Fruit fly (Drosophila melanogaster): ENCODE results near the gene CG13116.

CG13116 gene

DNA sequence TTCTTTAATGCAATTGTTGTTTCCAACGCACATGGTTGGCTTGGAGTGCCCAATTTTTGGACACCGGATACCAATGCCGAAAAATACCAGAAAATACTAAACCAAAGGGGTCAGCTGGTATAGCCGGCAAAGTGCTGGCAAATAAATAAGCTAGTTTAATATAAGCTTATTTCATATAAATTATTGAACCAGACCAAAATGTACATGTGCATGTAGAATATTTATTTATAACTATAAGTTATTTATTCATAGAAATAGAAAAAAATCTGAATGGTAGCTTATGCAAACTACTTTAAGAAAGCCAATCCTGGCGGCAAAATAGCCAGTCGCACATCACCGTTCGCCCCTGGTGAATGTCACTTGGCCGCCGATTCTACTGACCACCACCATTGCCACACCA, 29.3 kb upstream of the CG13116 start, which contains the start of gene pelo (continued):
- TF ChIP-seq CG16863 (GFP tag; optimal IDR thresholded peaks at IDR 0.05) (no peak), H15 (GFP tag; IDR thresholded peaks at IDR 0.05) (0 out of 3 replicates have a peak, but pooled peaks have one; percentile 43), Taf1 (GFP tag; IDR thresholded peaks at IDR 0.05) (no peak), fd3F (GFP tag; optimal IDR thresholded peaks at IDR 0.05) (peak; percentile 41), Max (GFP tag; optimal IDR thresholded peaks at IDR 0.05) (peak; percentile 88), Dbx (GFP tag; IDR thresholded peaks at IDR 0.05) (peak; percentile 59; the same call in 1 of the 3 replicates), CG9932 (GFP tag; IDR thresholded peaks at IDR 0.05) (peak; percentile 62), zen (tag; optimal IDR thresholded peaks at IDR 0.05) (peak; percentile 43), BtbVII (GFP tag; optimal IDR thresholded peaks at IDR 0.05) (peak; percentile 34), CG18011 (GFP tag; optimal IDR thresholded peaks at IDR 0.05) (peak; percentile 22), HHEX (GFP tag; optimal IDR thresholded peaks at IDR 0.05) (peak; percentile 66), Myb (GFP tag; optimal IDR thresholded peaks at IDR 0.05) (no peak), CG12942 (GFP tag; optimal IDR thresholded peaks at IDR 0.05) (peak; percentile 41), HLHmδ (GFP tag; optimal IDR thresholded peaks at IDR 0.05) (no peak), CG4707 (GFP tag; optimal IDR thresholded peaks at IDR 0.05) (no peak), PHDP (tag; optimal IDR thresholded peaks at IDR 0.05) (peak; percentile 68), CG4854 (GFP tag; optimal IDR thresholded peaks at IDR 0.05) (peak; percentile 42), CG6254 (GFP tag; optimal IDR thresholded peaks at IDR 0.05) (peak; percentile 43), CG17361 (GFP tag; IDR thresholded peaks at IDR 0.05) (peak; percentile 70; the same call in 2 of the 3 replicates), nom (GFP tag; optimal IDR thresholded peaks at IDR 0.05) (peak; percentile 34), seq (GFP tag; IDR thresholded peaks at IDR 0.05) (peak; percentile 48; the same call in 1 of the 2 replicates), Ada2b (GFP tag; IDR thresholded peaks at IDR 0.05) (peak; percentile 29; the same call in 1 of the 2 replicates), CG1602 (GFP tag; optimal IDR thresholded peaks at IDR 0.05) (peak; percentile 54), CG5245 (GFP tag; optimal IDR thresholded peaks at IDR 0.05) (peak; percentile 20), CG6175 (GFP tag; IDR thresholded peaks at IDR 0.05) (no peak), CG11504 (tag; optimal IDR thresholded peaks at IDR 0.05) (peak; percentile 68), unpg (GFP tag; optimal IDR thresholded peaks at IDR 0.05) (peak; percentile 71), kay (GFP tag; optimal IDR thresholded peaks at IDR 0.05) (peak; percentile 20), crol (GFP tag; IDR thresholded peaks at IDR 0.05) (no peak), run (tag; optimal IDR thresholded peaks at IDR 0.05) (peak; percentile 26), gcm2 (GFP tag; optimal IDR thresholded peaks at IDR 0.05) (no peak), CG12071 (GFP tag; optimal IDR thresholded peaks at IDR 0.05) (no peak), ase (GFP tag; IDR thresholded peaks at IDR 0.05) (peak; percentile 33; the same call in 1 of the 3 replicates), twi (tag; optimal IDR thresholded peaks at IDR 0.05) (peak; percentile 57), CG12744 (GFP tag; optimal IDR thresholded peaks at IDR 0.05) (no peak), Dad (GFP tag; optimal IDR thresholded peaks at IDR 0.05) (no peak), klu (GFP tag; IDR thresholded peaks at IDR 0.05) (peak; percentile 43; the same call in 1 of the 2 replicates), CG8765 (GFP tag; IDR thresholded peaks at IDR 0.05) (peak; percentile 45; the same call in 1 of the 2 replicates), crc (GFP tag; optimal IDR thresholded peaks at IDR 0.05) (no peak), CG9727 (GFP tag; optimal IDR thresholded peaks at IDR 0.05) (peak; percentile 63), CG33557 (GFP tag; optimal IDR thresholded peaks at IDR 0.05) (peak; percentile 31), CG8944 (GFP tag; optimal IDR thresholded peaks at IDR 0.05) (no peak), az2 (GFP tag; optimal IDR thresholded peaks at IDR 0.05) (peak; percentile 59), CG18764 (GFP tag; optimal IDR thresholded peaks at IDR 0.05) (peak; percentile 36), CG7556 (GFP tag; optimal IDR thresholded peaks at IDR 0.05) (peak; percentile 56), CG12155 (GFP tag; optimal IDR thresholded peaks at IDR 0.05) (peak; percentile 68), H2.0 (GFP tag; IDR thresholded peaks at IDR 0.05) (peak; percentile 58), croc (GFP tag; conservative IDR thresholded peaks at IDR 0.05) (no peak), slou (GFP tag; optimal IDR thresholded peaks at IDR 0.05) (peak; percentile 30), Chrac-16 (GFP tag; optimal IDR thresholded peaks at IDR 0.05) (peak; percentile 67), sug (tag; optimal IDR thresholded peaks at IDR 0.05) (peak; percentile 74)
